Worm (Caenorhabditis elegans) whole organism, young adult: ENCODE measurements around the gene F59A6.2.

ENCODE experiments used
- B0336.3 ChIP-seq: fragments of 200-800 bp; sonication (Bioruptor generic); IDR thresholded peaks from 2 replicates; pipeline ENCODE4 v1.3.6; 2022; ENCODE audit warnings: missing genetic modification characterization, missing compliant biosample characterization
- C06A6.2 ChIP-seq: fragments of 200-800 bp; sonication (Bioruptor generic); conservative IDR thresholded peaks from 2 replicates; pipeline ENCODE4 v1.3.6; 2022; ENCODE audit warnings: missing genetic modification characterization, missing compliant biosample characterization
- D2030.7 ChIP-seq: fragments of 200-800 bp; sonication (Bioruptor generic); IDR thresholded peaks from 2 replicates; pipeline ENCODE4 v1.3.6; 2022; ENCODE audit warnings: missing genetic modification reagents, missing genetic modification characterization, missing compliant biosample characterization
- F33H1.4 ChIP-seq: fragments of 200-800 bp; sonication (Bioruptor generic); IDR thresholded peaks from 2 replicates; pipeline ENCODE4 v1.3.6; 2022; ENCODE audit warnings: missing genetic modification reagents, missing genetic modification characterization, missing compliant biosample characterization
- F39B2.1 ChIP-seq: fragments of 200-800 bp; sonication (Bioruptor generic); IDR thresholded peaks from 2 replicates; pipeline ENCODE4 v1.3.6; 2022; ENCODE audit warnings: missing genetic modification reagents, missing genetic modification characterization, missing compliant biosample characterization
- F49E8.2 ChIP-seq: sonication (generic microtip); optimal IDR thresholded peaks from 3 replicates; lab custom pipeline; 2017; ENCODE audit warnings: missing genetic modification characterization, mild to moderate bottlenecking, missing compliant biosample characterization, antibody characterized with exemption, moderate library complexity; ENCODE audit not compliant: insufficient read depth
- F57C9.4 ChIP-seq: sonication (generic microtip); optimal IDR thresholded peaks from 2 replicates; lab custom pipeline; 2017; ENCODE audit warnings: mild to moderate bottlenecking, missing genetic modification characterization, missing compliant biosample characterization
- K11D2.4 ChIP-seq: fragments of 200-800 bp; sonication (Bioruptor generic); IDR thresholded peaks from 2 replicates; pipeline ENCODE4 v1.3.6; 2022; ENCODE audit warnings: missing genetic modification reagents, missing genetic modification characterization, missing compliant biosample characterization
- Y67H2A.10 ChIP-seq: fragments of 200-800 bp; sonication (Bioruptor generic); conservative IDR thresholded peaks from 2 replicates; pipeline ENCODE4 v1.3.6; 2022; ENCODE audit warnings: missing genetic modification reagents, missing genetic modification characterization, missing compliant biosample characterization
- Y95B8A.8 ChIP-seq: fragments of 200-800 bp; sonication (Bioruptor generic); IDR thresholded peaks from 2 replicates; pipeline ENCODE4 v1.3.6; 2022; ENCODE audit warnings: missing genetic modification reagents, missing genetic modification characterization, missing compliant biosample characterization
- athp-1 ChIP-seq: sonication (generic microtip); optimal IDR thresholded peaks from 2 replicates; lab custom pipeline; 2017; ENCODE audit warnings: mild to moderate bottlenecking, missing genetic modification characterization, missing compliant biosample characterization
- attf-6 ChIP-seq: fragments of 200-800 bp; sonication (Bioruptor generic); IDR thresholded peaks from 2 replicates; pipeline ENCODE4 v1.3.6; 2022; ENCODE audit warnings: missing genetic modification reagents, missing genetic modification characterization, missing compliant biosample characterization
- bed-1 ChIP-seq: fragments of 200-800 bp; sonication (Bioruptor generic); IDR thresholded peaks from 2 replicates; pipeline ENCODE4 v1.3.6; 2022; ENCODE audit warnings: missing genetic modification reagents, missing genetic modification characterization, missing compliant biosample characterization
- bed-2 ChIP-seq: fragments of 200-800 bp; sonication (Bioruptor generic); IDR thresholded peaks from 2 replicates; pipeline ENCODE4 v1.3.6; 2022; ENCODE audit warnings: missing genetic modification reagents, missing genetic modification characterization, missing compliant biosample characterization
- ccch-3 ChIP-seq: fragments of 200-800 bp; sonication (Bioruptor generic); optimal IDR thresholded peaks from 2 replicates; lab custom pipeline; 2018; ENCODE audit warnings: mild to moderate bottlenecking, missing genetic modification characterization, missing compliant biosample characterization
- ceh-91 ChIP-seq: fragments of 200-800 bp; sonication (Bioruptor generic); IDR thresholded peaks from 2 replicates; pipeline ENCODE4 v1.3.6; 2022; ENCODE audit warnings: missing genetic modification reagents, missing genetic modification characterization, missing compliant biosample characterization
- die-1 ChIP-seq: sonication (generic microtip); optimal IDR thresholded peaks from 2 replicates; lab custom pipeline; 2016; ENCODE audit warnings: missing genotype, mild to moderate bottlenecking, missing genetic modification characterization, missing compliant biosample characterization
- efl-1 ChIP-seq: fragments of 150-350 bp; optimal IDR thresholded peaks from 2 replicates; lab custom pipeline; 2014; ENCODE audit warnings: missing biosample characterization, missing genetic modification reagents, missing genetic modification characterization
- ekl-4 ChIP-seq: fragments of 200-800 bp; sonication (Bioruptor generic); IDR thresholded peaks from 2 replicates; pipeline ENCODE4 v1.3.6; 2022; ENCODE audit warnings: missing genetic modification reagents, missing genetic modification characterization, missing compliant biosample characterization
- him-1 ChIP-seq: sonication (generic microtip); optimal IDR thresholded peaks from 2 replicates; lab custom pipeline; 2016; ENCODE audit warnings: missing genotype, missing genetic modification reagents, missing genetic modification characterization, missing compliant biosample characterization
- hlh-26 ChIP-seq: fragments of 200-800 bp; sonication (Bioruptor generic); conservative IDR thresholded peaks from 2 replicates; pipeline ENCODE4 v1.3.6; 2022; ENCODE audit warnings: missing genetic modification reagents, missing genetic modification characterization, missing compliant biosample characterization
- hrde-1 ChIP-seq: sonication (generic microtip); optimal IDR thresholded peaks from 2 replicates; lab custom pipeline; 2016; ENCODE audit warnings: missing genetic modification characterization, mild to moderate bottlenecking, missing compliant biosample characterization, moderate library complexity, missing genotype, missing genetic modification reagents, borderline replicate concordance
- hsf-1 ChIP-seq: fragments of 200-800 bp; sonication (Bioruptor generic); IDR thresholded peaks from 2 replicates; pipeline ENCODE4 v1.3.6; 2022; ENCODE audit warnings: missing genetic modification reagents, missing genetic modification characterization, missing compliant biosample characterization
- lin-26 ChIP-seq: fragments of 200-800 bp; sonication (Bioruptor generic); IDR thresholded peaks from 2 replicates; pipeline ENCODE4 v1.3.6; 2022; ENCODE audit warnings: missing genetic modification reagents, missing genetic modification characterization, missing compliant biosample characterization
- lin-40 ChIP-seq: sonication (generic microtip); optimal IDR thresholded peaks from 2 replicates; lab custom pipeline; 2016; ENCODE audit warnings: missing genetic modification characterization, mild to moderate bottlenecking, missing compliant biosample characterization, missing genotype, missing genetic modification reagents
- lin-54 ChIP-seq: fragments of 200-800 bp; sonication (Bioruptor generic); optimal IDR thresholded peaks from 2 replicates; lab custom pipeline; 2018; ENCODE audit warnings: mild to moderate bottlenecking, missing genetic modification characterization, missing compliant biosample characterization
- lir-1 ChIP-seq: fragments of 200-800 bp; sonication (Bioruptor generic); conservative IDR thresholded peaks from 2 replicates; pipeline ENCODE4 v1.3.6; 2022; ENCODE audit warnings: missing genetic modification reagents, missing genetic modification characterization, missing compliant biosample characterization
- lsl-1 ChIP-seq: fragments of 200-800 bp; sonication (Bioruptor generic); optimal IDR thresholded peaks from 2 replicates; lab custom pipeline; 2018; ENCODE audit warnings: mild to moderate bottlenecking, missing genetic modification characterization, moderate library complexity, missing compliant biosample characterization
- lsy-27 ChIP-seq: sonication (generic microtip); optimal IDR thresholded peaks from 2 replicates; lab custom pipeline; 2017; ENCODE audit warnings: missing genetic modification characterization, mild to moderate bottlenecking, missing compliant biosample characterization, antibody characterized with exemption, missing genotype, borderline replicate concordance; ENCODE audit not compliant: insufficient read depth
- madf-3 ChIP-seq: fragments of 200-800 bp; sonication (Bioruptor generic); IDR thresholded peaks from 2 replicates; pipeline ENCODE4 v1.3.6; 2022; ENCODE audit warnings: missing genetic modification reagents, missing genetic modification characterization, missing compliant biosample characterization
- madf-6 ChIP-seq: fragments of 200-800 bp; sonication (Bioruptor generic); IDR thresholded peaks from 2 replicates; pipeline ENCODE4 v1.3.6; 2022; ENCODE audit warnings: missing genetic modification reagents, missing genetic modification characterization, missing compliant biosample characterization
- madf-8 ChIP-seq: fragments of 200-800 bp; sonication (Bioruptor generic); conservative IDR thresholded peaks from 2 replicates; pipeline ENCODE4 v1.3.6; 2022; ENCODE audit warnings: missing genetic modification reagents, missing genetic modification characterization, missing compliant biosample characterization
- mcd-1 ChIP-seq: fragments of 200-800 bp; sonication (Bioruptor generic); IDR thresholded peaks from 2 replicates; pipeline ENCODE4 v1.3.6; 2022; ENCODE audit warnings: missing genetic modification reagents, missing genetic modification characterization, missing compliant biosample characterization
- nhr-80 ChIP-seq: sonication (generic microtip); optimal IDR thresholded peaks from 2 replicates; lab custom pipeline; 2016; ENCODE audit warnings: missing genetic modification characterization, missing compliant biosample characterization
- pbrm-1 ChIP-seq: fragments of 200-800 bp; sonication (Bioruptor generic); IDR thresholded peaks from 2 replicates; pipeline ENCODE4 v1.3.6; 2022; ENCODE audit warnings: missing genetic modification reagents, missing genetic modification characterization, missing compliant biosample characterization
- rcor-1 ChIP-seq: fragments of 200-800 bp; sonication (Bioruptor generic); IDR thresholded peaks from 2 replicates; pipeline ENCODE4 v1.3.6; 2022; ENCODE audit warnings: missing genetic modification reagents, missing genetic modification characterization, missing compliant biosample characterization
- repo-1 ChIP-seq: sonication (generic microtip); optimal IDR thresholded peaks from 2 replicates; lab custom pipeline; 2017; ENCODE audit warnings: mild to moderate bottlenecking, missing genetic modification characterization, missing compliant biosample characterization
- snpc-4 ChIP-seq, 5 experiments: fragments of 150-350 bp in 1 of 5; sonication (generic microtip) in 4 of 5; optimal IDR thresholded peaks; 2 replicates each; lab custom pipeline; 2014 to 2018; ENCODE audit warnings: missing genetic modification characterization in 5 of 5, missing biosample characterization in 3 of 5, antibody characterized with exemption in 2 of 5, mild to moderate bottlenecking in 2 of 5, missing compliant biosample characterization in 2 of 5, missing genotype in 2 of 5, moderate library complexity in 2 of 5, missing genetic modification reagents in 1 of 5
- somi-1 ChIP-seq: fragments of 200-800 bp; sonication (Bioruptor generic); optimal IDR thresholded peaks from 2 replicates; lab custom pipeline; 2018; ENCODE audit warnings: mild to moderate bottlenecking, missing genetic modification characterization, missing compliant biosample characterization
- tbp1 ChIP-seq: fragments of 200-800 bp; sonication (Bioruptor generic); optimal IDR thresholded peaks from 2 replicates; lab custom pipeline; 2018; ENCODE audit warnings: mild to moderate bottlenecking, missing genetic modification characterization, missing compliant biosample characterization
- tlf-1 ChIP-seq: fragments of 200-800 bp; sonication (Bioruptor generic); optimal IDR thresholded peaks from 2 replicates; lab custom pipeline; 2018; ENCODE audit warnings: mild to moderate bottlenecking, missing genetic modification characterization, missing compliant biosample characterization
- unc-130 ChIP-seq: sonication (generic microtip); optimal IDR thresholded peaks from 2 replicates; lab custom pipeline; 2016; ENCODE audit warnings: missing genetic modification reagents, missing genetic modification characterization, missing compliant biosample characterization
- zim-3 ChIP-seq: sonication (generic microtip); optimal IDR thresholded peaks from 2 replicates; lab custom pipeline; 2017; ENCODE audit warnings: mild to moderate bottlenecking, missing genetic modification characterization, moderate library complexity, missing compliant biosample characterization
- ztf-25 ChIP-seq: fragments of 200-800 bp; sonication (Bioruptor generic); IDR thresholded peaks from 2 replicates; pipeline ENCODE4 v1.3.6; 2022; ENCODE audit warnings: missing genetic modification reagents, missing genetic modification characterization, missing compliant biosample characterization

F59A6.2 gene

ce11 chrII:5055129-5055666 is 40.7 kb downstream of the F59A6.2 start, which contains the start of the genes ify-1 and rpl-22 (continued):
- TF ChIP-seq bed-1 = no peak
- 0 out of 2 replicates have a peak, but pooled peaks have one; percentile 54 for TF ChIP-seq Y95B8A.8 (GFP tag; lab: Robert Waterston, UW)
- peak; percentile 79 for TF ChIP-seq lin-40
- peak; percentile 78 for TF ChIP-seq snpc-4 (GFP tag; optimal IDR thresholded peaks at IDR 0.05; lab: Kevin White, UChicago)
- TF ChIP-seq snpc-4 (tag; optimal IDR thresholded peaks at IDR 0.05; lab: Kevin White, UChicago) = peak; percentile 89 to 92 (median 90)
- TF ChIP-seq, all 124 proteins: peak for 59

ce11 chrII:5056254-5056653 is 41.8 kb downstream of the F59A6.2 start:
- TF ChIP-seq pbrm-1 (GFP tag; lab: Robert Waterston, UW) (peak; percentile 50; the same call in 1 of the 2 replicates), attf-6 (GFP tag; lab: Robert Waterston, UW) (0 out of 2 replicates have a peak, but pooled peaks have one; percentile 48), tlf-1 (peak; percentile 10), lin-54 (GFP tag; lab: Kevin White, UChicago) (peak; percentile 35), bed-2 (GFP tag; lab: Robert Waterston, UW) (no peak), lsl-1 (GFP tag; lab: Kevin White, UChicago) (peak; percentile 34), lsy-27 (tag; lab: Kevin White, UChicago) (no peak), F33H1.4 (GFP tag; lab: Robert Waterston, UW) (peak; percentile 12; the same call in 1 of the 2 replicates), snpc-4 (GFP tag; optimal IDR thresholded peaks at IDR 0.05; lab: Kevin White, UChicago) (no peak), snpc-4 (tag; optimal IDR thresholded peaks at IDR 0.05; lab: Kevin White, UChicago) (peak in 1 of 4 experiments; percentile 73), madf-6 (GFP tag; lab: Robert Waterston, UW) (peak; percentile 53), hrde-1 (tag; lab: Kevin White, UChicago) (peak; percentile 33), K11D2.4 (0 out of 2 replicates have a peak, but pooled peaks have one; percentile 40), ztf-25 (GFP tag; lab: Robert Waterston, UW) (no peak), him-1 (peak; percentile 26), efl-1 (GFP tag; lab: Kevin White, UChicago) (peak; percentile 9), unc-130 (peak; percentile 9), lin-26 (GFP tag; lab: Robert Waterston, UW) (0 out of 2 replicates have a peak, but pooled peaks have one; percentile 13), D2030.7 (peak; percentile 29; the same call in 1 of the 2 replicates), rcor-1 (peak; percentile 49; the same call in 1 of the 2 replicates), B0336.3 (peak; percentile 89), die-1 (peak; percentile 26), madf-3 (GFP tag; lab: Robert Waterston, UW) (0 out of 2 replicates have a peak, but pooled peaks have one; percentile 4), Y67H2A.10 (GFP tag; lab: Robert Waterston, UW) (no peak), lir-1 (GFP tag; lab: Robert Waterston, UW) (0 out of 2 replicates have a peak, but pooled peaks have one; percentile 8), nhr-80 (tag; lab: Kevin White, UChicago) (no peak), mcd-1 (GFP tag; lab: Robert Waterston, UW) (peak; percentile 57), ekl-4 (GFP tag; lab: Robert Waterston, UW) (peak; percentile 77; the same call in 1 of the 2 replicates), ceh-91 (GFP tag; lab: Robert Waterston, UW) (no peak), F39B2.1 (no peak), hsf-1 (GFP tag; lab: Robert Waterston, UW) (peak; percentile 65; the same call in 1 of the 2 replicates)

- TF ChIP-seq madf-8 (GFP tag; lab: Robert Waterston, UW) = peak; percentile 41
- peak; percentile 88 for TF ChIP-seq repo-1 (tag; lab: Kevin White, UChicago)
- no peak for TF ChIP-seq ccch-3 (GFP tag; lab: Kevin White, UChicago)
- peak; percentile 67 for TF ChIP-seq B0336.3
- TF ChIP-seq snpc-4 (GFP tag; optimal IDR thresholded peaks at IDR 0.05; lab: Kevin White, UChicago) = peak; percentile 98
- TF ChIP-seq snpc-4 (tag; optimal IDR thresholded peaks at IDR 0.05; lab: Kevin White, UChicago) = peak; percentile 99
- peak; percentile 63 for TF ChIP-seq C06A6.2 (GFP tag; lab: Robert Waterston, UW)
- no peak for TF ChIP-seq somi-1 (GFP tag; lab: Kevin White, UChicago)
- no peak for TF ChIP-seq F57C9.4 (tag; lab: Kevin White, UChicago)
- TF ChIP-seq athp-1 = no peak
- peak; percentile 38 for TF ChIP-seq zim-3 (tag; lab: Kevin White, UChicago)
- TF ChIP-seq lin-54 (GFP tag; lab: Kevin White, UChicago) = peak; percentile 64
- no peak for TF ChIP-seq hlh-26 (GFP tag; lab: Robert Waterston, UW)
- TF ChIP-seq tbp1 (GFP tag; lab: Kevin White, UChicago) = peak; percentile 99
- peak; percentile 75 for TF ChIP-seq F49E8.2
Measured at ce11 chrII:5057315-5057714, 42.8 kb downstream of the F59A6.2 start.
